Fruit fly (Drosophila melanogaster): ENCODE results near the gene CG15695.

CG15695 gene

DNA sequence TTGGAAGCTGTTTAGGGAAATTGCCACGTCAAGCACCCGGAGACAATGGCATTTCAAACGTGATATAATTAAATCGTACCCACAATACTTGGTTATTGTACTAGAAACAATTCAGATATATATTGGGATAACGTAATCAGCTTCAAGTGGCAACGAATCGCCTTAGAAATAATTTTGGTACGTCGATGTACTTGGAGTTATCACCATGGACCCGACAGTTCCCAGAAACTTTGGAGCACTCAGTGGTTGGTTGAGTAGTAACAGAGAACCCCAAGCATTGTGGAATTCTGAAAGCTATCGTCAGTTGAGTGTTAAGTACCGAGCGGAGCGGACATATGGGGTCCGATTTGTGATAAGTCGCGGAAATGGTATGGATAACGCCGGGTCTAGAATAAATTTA is at the start of gene CG15695:
CG15695 (plus strand) TSS at position 301 of the 400 bp plus-strand sequence.
- TF ChIP-seq pad (GFP tag; optimal IDR thresholded peaks at IDR 0.05) (no peak), kay (GFP tag; ENCODE audit: borderline replicate concordance) (no peak), bab1 (GFP tag; optimal IDR thresholded peaks at IDR 0.05) (no peak), Hr96 (GFP tag; optimal IDR thresholded peaks at IDR 0.05) (no peak), CG33017 (tag; optimal IDR thresholded peaks at IDR 0.05) (no peak), CG1620 (GFP tag; optimal IDR thresholded peaks at IDR 0.05) (no peak), ovo (GFP tag; optimal IDR thresholded peaks at IDR 0.05) (no peak), CG12768 (GFP tag; optimal IDR thresholded peaks at IDR 0.05) (no peak), tj (GFP tag; optimal IDR thresholded peaks at IDR 0.05) (no peak), CG7101 (tag; optimal IDR thresholded peaks at IDR 0.05) (no peak), CG7045 (GFP tag; optimal IDR thresholded peaks at IDR 0.05) (no peak), Crg-1 (GFP tag; optimal IDR thresholded peaks at IDR 0.05) (no peak), CG11617 (GFP tag; optimal IDR thresholded peaks at IDR 0.05) (no peak), cnc (optimal IDR thresholded peaks at IDR 0.05) (no peak), toe (GFP tag; optimal IDR thresholded peaks at IDR 0.05) (no peak), cic (GFP tag; optimal IDR thresholded peaks at IDR 0.05) (no peak), Clk (GFP tag; optimal IDR thresholded peaks at IDR 0.05) (no peak), CG5204 (GFP tag; optimal IDR thresholded peaks at IDR 0.05) (no peak), Mnt (GFP tag; optimal IDR thresholded peaks at IDR 0.05) (no peak)

DNA sequence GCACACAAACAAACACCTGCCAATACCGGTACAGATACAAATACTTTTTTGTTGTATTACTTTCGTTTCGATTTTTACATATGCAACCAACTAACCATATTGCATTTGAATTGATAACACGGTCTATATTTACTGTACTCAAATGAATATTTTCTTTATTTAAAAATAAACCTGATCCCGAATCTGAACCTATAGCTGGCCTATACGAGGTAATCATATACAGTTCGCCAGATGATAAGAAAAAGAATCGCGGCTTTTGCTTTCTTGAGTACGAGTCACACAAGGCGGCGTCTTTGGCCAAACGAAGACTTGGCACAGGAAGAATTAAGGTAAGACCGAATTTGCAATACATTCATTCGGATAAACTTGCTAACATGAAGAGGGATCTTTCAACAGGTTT is 45.0 kb upstream of the CG15695 start:
- no peak for TF ChIP-seq CG7101 (tag; optimal IDR thresholded peaks at IDR 0.05)
- peak; percentile 69 for TF ChIP-seq kay (GFP tag; ENCODE audit: borderline replicate concordance)
- no peak for TF ChIP-seq Hr96 (GFP tag; optimal IDR thresholded peaks at IDR 0.05)

DNA sequence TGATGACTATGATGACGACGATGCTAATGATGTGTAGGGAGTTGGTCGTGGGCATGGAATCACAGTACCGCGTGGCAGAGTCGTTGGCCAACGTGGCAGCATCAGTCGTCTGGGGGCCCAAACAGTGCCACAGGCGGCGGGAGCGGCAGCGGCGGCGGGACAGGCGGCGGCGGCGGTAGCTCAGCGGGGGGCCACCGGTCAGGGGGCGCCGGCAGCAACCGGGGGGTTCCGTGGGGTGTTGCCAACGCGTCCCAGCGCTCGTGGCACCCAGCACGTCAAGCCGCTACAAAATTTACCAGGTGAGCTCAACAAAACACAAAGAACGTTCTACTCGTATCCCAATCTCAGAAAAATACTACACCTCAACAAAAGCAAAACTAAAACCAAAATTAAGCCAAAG is 39.7 kb upstream of the CG15695 start:
- no peak for TF ChIP-seq tj (GFP tag; optimal IDR thresholded peaks at IDR 0.05)
- TF ChIP-seq pad (GFP tag; optimal IDR thresholded peaks at IDR 0.05): no peak
- TF ChIP-seq CG1620 (GFP tag; optimal IDR thresholded peaks at IDR 0.05): no peak
- TF ChIP-seq ovo (GFP tag; optimal IDR thresholded peaks at IDR 0.05): no peak
- no peak for TF ChIP-seq CG11617 (GFP tag; optimal IDR thresholded peaks at IDR 0.05)
- TF ChIP-seq Crg-1 (GFP tag; optimal IDR thresholded peaks at IDR 0.05): no peak
- TF ChIP-seq toe (GFP tag; optimal IDR thresholded peaks at IDR 0.05): no peak
- TF ChIP-seq kay (GFP tag; ENCODE audit: borderline replicate concordance): no peak
- TF ChIP-seq cnc (optimal IDR thresholded peaks at IDR 0.05): no peak
- TF ChIP-seq CG7101 (tag; optimal IDR thresholded peaks at IDR 0.05): no peak
- no peak for TF ChIP-seq CG5204 (GFP tag; optimal IDR thresholded peaks at IDR 0.05)
- TF ChIP-seq CG7045 (GFP tag; optimal IDR thresholded peaks at IDR 0.05): no peak
- no peak for TF ChIP-seq CG33017 (tag; optimal IDR thresholded peaks at IDR 0.05)
- no peak for TF ChIP-seq Hr96 (GFP tag; optimal IDR thresholded peaks at IDR 0.05)
- TF ChIP-seq CG12768 (GFP tag; optimal IDR thresholded peaks at IDR 0.05): no peak
- no peak for TF ChIP-seq bab1 (GFP tag; optimal IDR thresholded peaks at IDR 0.05)

DNA sequence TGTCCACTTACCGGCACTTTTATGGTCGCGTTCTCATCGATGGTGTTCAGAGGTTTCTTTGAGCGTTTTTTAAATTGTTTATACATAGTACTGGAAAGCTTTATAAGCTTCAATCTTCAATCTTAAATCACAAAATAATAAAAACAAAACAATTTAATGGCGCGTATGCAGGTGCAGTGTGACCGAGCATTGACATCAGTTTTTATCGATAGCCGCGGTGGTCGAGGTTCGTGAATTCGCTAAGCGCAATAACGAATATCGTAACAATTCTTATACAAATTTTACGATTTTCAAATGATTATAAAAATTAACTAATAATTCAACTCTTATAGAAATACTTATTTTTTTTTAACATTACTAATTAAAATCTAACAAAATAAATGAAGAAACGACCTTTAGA is 25.9 kb upstream of the CG15695 start, which contains the start of gene Fancd2:
Fancd2 (minus strand) TSS at position 183 of the 400 bp plus-strand sequence.
- TF ChIP-seq Crg-1 (GFP tag; optimal IDR thresholded peaks at IDR 0.05) (no peak), bab1 (GFP tag; optimal IDR thresholded peaks at IDR 0.05) (peak; percentile 6), CG33017 (tag; optimal IDR thresholded peaks at IDR 0.05) (no peak), kay (GFP tag; ENCODE audit: borderline replicate concordance) (no peak), CG7045 (GFP tag; optimal IDR thresholded peaks at IDR 0.05) (no peak), toe (GFP tag; optimal IDR thresholded peaks at IDR 0.05) (no peak)

DNA sequence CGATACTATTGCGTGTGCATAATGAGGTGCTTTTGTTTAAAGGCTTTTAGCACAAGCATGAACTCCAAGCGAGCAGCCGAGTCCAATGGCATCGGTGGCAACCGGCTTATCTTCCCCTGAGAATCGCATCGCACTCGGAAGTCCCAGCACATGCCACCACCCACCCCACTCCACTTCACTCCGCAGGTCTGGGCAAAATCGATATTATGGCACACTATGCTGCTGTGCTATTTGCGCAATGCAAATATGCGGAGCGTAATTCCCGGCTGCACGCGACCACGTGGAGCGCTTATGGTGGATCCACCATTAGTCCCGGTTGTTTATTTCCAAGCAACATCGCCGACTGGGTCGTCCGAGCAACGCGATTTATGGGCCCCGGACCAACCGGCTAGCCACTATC is 23.7 kb upstream of the CG15695 start:
- TF ChIP-seq toe (GFP tag; optimal IDR thresholded peaks at IDR 0.05) (no peak), bab1 (GFP tag; optimal IDR thresholded peaks at IDR 0.05) (no peak), ovo (GFP tag; optimal IDR thresholded peaks at IDR 0.05) (no peak), CG12768 (GFP tag; optimal IDR thresholded peaks at IDR 0.05) (no peak), CG7045 (GFP tag; optimal IDR thresholded peaks at IDR 0.05) (peak; percentile 17), Mnt (GFP tag; optimal IDR thresholded peaks at IDR 0.05) (peak; percentile 47), CG11617 (GFP tag; optimal IDR thresholded peaks at IDR 0.05) (no peak), kay (GFP tag; ENCODE audit: borderline replicate concordance) (no peak)

DNA sequence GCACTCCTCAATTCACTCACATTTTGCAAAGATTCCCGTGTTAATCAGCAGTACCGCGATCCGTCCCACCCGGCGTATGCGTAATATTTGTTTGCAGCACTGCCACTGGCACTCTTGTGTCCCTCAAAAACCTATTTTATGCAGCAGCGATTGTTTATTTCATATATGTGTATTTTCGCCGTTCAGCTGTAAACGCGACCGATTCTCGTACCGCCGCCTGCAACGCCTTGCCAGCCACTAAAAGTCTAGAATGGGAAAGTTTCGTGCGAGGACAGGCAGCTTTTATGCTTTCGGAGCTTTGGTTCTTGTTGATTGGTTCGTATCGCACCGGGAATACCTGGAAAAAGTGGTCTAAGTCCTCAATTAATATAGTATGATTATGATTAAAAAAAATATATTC is 23.3 kb upstream of the CG15695 start, which contains the start of gene CG17270:
CG17270 (minus strand) TSS at position 241 of the 400 bp plus-strand sequence.
- TF ChIP-seq cic (GFP tag; optimal IDR thresholded peaks at IDR 0.05) (no peak), CG33017 (tag; optimal IDR thresholded peaks at IDR 0.05) (no peak), Mnt (GFP tag; optimal IDR thresholded peaks at IDR 0.05) (peak; percentile 6), CG11617 (GFP tag; optimal IDR thresholded peaks at IDR 0.05) (no peak), Crg-1 (GFP tag; optimal IDR thresholded peaks at IDR 0.05) (no peak)

DNA sequence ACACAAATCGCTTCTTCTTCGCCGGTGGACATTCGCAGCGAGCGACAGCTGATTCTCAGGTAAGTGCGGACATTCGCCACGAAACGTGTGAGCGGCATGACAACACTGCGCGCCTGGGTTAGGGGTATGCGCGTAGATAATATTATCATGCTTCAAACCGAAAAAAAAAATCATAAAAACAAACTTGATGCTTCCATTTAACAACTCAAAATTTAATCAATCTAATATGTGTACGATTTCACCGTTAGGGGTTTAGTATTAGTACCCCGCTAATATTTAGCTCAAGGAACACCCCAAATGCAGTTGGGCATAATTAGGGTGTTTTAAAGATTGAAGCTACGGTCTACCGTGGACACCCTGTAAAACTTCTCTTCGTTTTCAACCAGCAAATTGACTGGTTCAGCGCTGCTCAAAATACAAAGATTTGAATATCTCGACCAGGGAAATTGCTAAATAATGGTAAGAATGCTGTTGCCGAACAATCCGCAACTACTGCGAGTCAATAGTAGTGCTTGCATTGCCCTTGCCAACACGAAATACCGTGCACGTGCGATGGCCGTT is 20.0 kb upstream of the CG15695 start, which contains the start of the genes CG17271 and RpS20:
CG17271 (minus strand) TSS at position 34 of the 561 bp plus-strand sequence.
RpS20 (plus strand) TSS at position 367 of the 561 bp plus-strand sequence.
- TF ChIP-seq Clk (GFP tag; optimal IDR thresholded peaks at IDR 0.05) (peak; percentile 89), cic (GFP tag; optimal IDR thresholded peaks at IDR 0.05) (peak; percentile 70), kay (GFP tag; ENCODE audit: borderline replicate concordance) (no peak), CG7045 (GFP tag; optimal IDR thresholded peaks at IDR 0.05) (peak; percentile 85), CG5204 (GFP tag; optimal IDR thresholded peaks at IDR 0.05) (no peak), ovo (GFP tag; optimal IDR thresholded peaks at IDR 0.05) (peak; percentile 81), bab1 (GFP tag; optimal IDR thresholded peaks at IDR 0.05) (peak; percentile 91), CG12768 (GFP tag; optimal IDR thresholded peaks at IDR 0.05) (peak; percentile 89), Mnt (GFP tag; optimal IDR thresholded peaks at IDR 0.05) (peak; percentile 95), cnc (optimal IDR thresholded peaks at IDR 0.05) (no peak), Crg-1 (GFP tag; optimal IDR thresholded peaks at IDR 0.05) (peak; percentile 79), CG1620 (GFP tag; optimal IDR thresholded peaks at IDR 0.05) (peak; percentile 87), CG11617 (GFP tag; optimal IDR thresholded peaks at IDR 0.05) (peak; percentile 92), CG7101 (tag; optimal IDR thresholded peaks at IDR 0.05) (peak; percentile 85), CG14711 (tag; optimal IDR thresholded peaks at IDR 0.05) (peak; percentile 92), tj (GFP tag; optimal IDR thresholded peaks at IDR 0.05) (peak; percentile 75), Hr96 (GFP tag; optimal IDR thresholded peaks at IDR 0.05) (peak; percentile 95), pad (GFP tag; optimal IDR thresholded peaks at IDR 0.05) (peak; percentile 75), CG33017 (tag; optimal IDR thresholded peaks at IDR 0.05) (peak; percentile 69), toe (GFP tag; optimal IDR thresholded peaks at IDR 0.05) (peak; percentile 96)
